Worm (Caenorhabditis elegans) whole organism, late embryonic: Measurements from ENCODE around the gene F44F4.15.
"Not testable (repeated sequence)": the region's sequence is repeated elsewhere in the genome, so short reads cannot be mapped to it uniquely, and the experiment has no call there.

ENCODE experiments used
- C08G9.2 ChIP-seq: sonication (generic microtip); optimal IDR thresholded peaks from 2 replicates; lab custom pipeline; 2016; ENCODE audit warnings: mild to moderate bottlenecking, missing genetic modification characterization, moderate library complexity, missing compliant biosample characterization
- C38D4.7 ChIP-seq: fragments of 200-800 bp; sonication (Bioruptor generic); optimal IDR thresholded peaks from 2 replicates; lab custom pipeline; 2018; ENCODE audit warnings: mild to moderate bottlenecking, missing genetic modification characterization, moderate library complexity, missing compliant biosample characterization
- K02D7.2 ChIP-seq: sonication (generic microtip); optimal IDR thresholded peaks from 2 replicates; lab custom pipeline; 2017; ENCODE audit warnings: mild to moderate bottlenecking, missing genetic modification characterization, missing compliant biosample characterization
- K09A11.1 ChIP-seq: sonication (generic microtip); optimal IDR thresholded peaks from 2 replicates; lab custom pipeline; 2017; ENCODE audit warnings: antibody characterized with exemption, mild to moderate bottlenecking, missing genetic modification characterization, missing compliant biosample characterization; ENCODE audit not compliant: insufficient read depth
- ahr-1 ChIP-seq: sonication (generic microtip); optimal IDR thresholded peaks from 2 replicates; lab custom pipeline; 2016; ENCODE audit warnings: missing genetic modification characterization, missing compliant biosample characterization
- ama-1 ChIP-seq: fragments of 150-350 bp; optimal IDR thresholded peaks from 2 replicates; lab custom pipeline; 2014
- ceh-18 ChIP-seq: sonication (generic microtip); optimal IDR thresholded peaks from 2 replicates; lab custom pipeline; 2016; ENCODE audit warnings: missing genetic modification characterization, missing compliant biosample characterization
- ceh-19 ChIP-seq: fragments of 200-800 bp; sonication (Bioruptor generic); optimal IDR thresholded peaks from 2 replicates; lab custom pipeline; 2018; ENCODE audit warnings: mild to moderate bottlenecking, missing genetic modification characterization, missing compliant biosample characterization
- ceh-30 ChIP-seq: fragments of 150-350 bp; optimal IDR thresholded peaks from 2 replicates; lab custom pipeline; 2014; ENCODE audit warnings: missing biosample characterization, missing genetic modification characterization
- ceh-6 ChIP-seq: fragments of 200-800 bp; sonication (Bioruptor generic); optimal IDR thresholded peaks from 2 replicates; lab custom pipeline; 2018; ENCODE audit warnings: mild to moderate bottlenecking, missing genetic modification characterization, missing compliant biosample characterization
- ceh-9 ChIP-seq: sonication (generic microtip); optimal IDR thresholded peaks from 2 replicates; lab custom pipeline; 2016; ENCODE audit warnings: mild to moderate bottlenecking, missing genetic modification characterization, inconsistent platforms, missing compliant biosample characterization
- dmd-4 ChIP-seq: sonication (generic microtip); optimal IDR thresholded peaks from 2 replicates; lab custom pipeline; 2016; ENCODE audit warnings: borderline replicate concordance, missing genetic modification characterization, missing compliant biosample characterization
- eyg-1 ChIP-seq: sonication (generic microtip); optimal IDR thresholded peaks from 2 replicates; lab custom pipeline; 2016; ENCODE audit warnings: missing genotype, missing genetic modification characterization, missing compliant biosample characterization
- hlh-13 ChIP-seq: fragments of 200-800 bp; sonication (Bioruptor generic); optimal IDR thresholded peaks from 2 replicates; lab custom pipeline; 2018; ENCODE audit warnings: mild to moderate bottlenecking, missing genetic modification characterization, missing compliant biosample characterization
- hlh-30 ChIP-seq: sonication (generic microtip); optimal IDR thresholded peaks from 2 replicates; lab custom pipeline; 2017; ENCODE audit warnings: antibody characterized with exemption, missing genetic modification characterization, missing compliant biosample characterization; ENCODE audit not compliant: insufficient read depth
- hlh-6 ChIP-seq: sonication (generic microtip); optimal IDR thresholded peaks from 2 replicates; lab custom pipeline; 2016; ENCODE audit warnings: missing genotype, missing genetic modification characterization, missing compliant biosample characterization
- lin-11 ChIP-seq: fragments of 200-800 bp; sonication (Bioruptor generic); optimal IDR thresholded peaks from 2 replicates; lab custom pipeline; 2018; ENCODE audit warnings: mild to moderate bottlenecking, missing genetic modification characterization, missing compliant biosample characterization
- nfya-1 ChIP-seq: sonication (generic microtip); optimal IDR thresholded peaks from 2 replicates; lab custom pipeline; 2017; ENCODE audit warnings: missing genetic modification characterization, mild to moderate bottlenecking, missing compliant biosample characterization, antibody characterized with exemption, moderate library complexity
- nhr-11 ChIP-seq: fragments of 150-350 bp; optimal IDR thresholded peaks from 2 replicates; lab custom pipeline; 2014; ENCODE audit warnings: missing biosample characterization, missing genetic modification characterization
- npax-4 ChIP-seq: sonication (generic microtip); optimal IDR thresholded peaks from 2 replicates; lab custom pipeline; 2016; ENCODE audit warnings: missing genetic modification characterization, missing compliant biosample characterization
- odd-2 ChIP-seq: sonication (generic microtip); optimal IDR thresholded peaks from 2 replicates; lab custom pipeline; 2017; ENCODE audit warnings: antibody characterized with exemption, mild to moderate bottlenecking, missing genetic modification characterization, missing compliant biosample characterization
- pag-3 ChIP-seq: sonication (generic microtip); optimal IDR thresholded peaks from 2 replicates; lab custom pipeline; 2016; ENCODE audit warnings: missing compliant biosample characterization, missing genetic modification characterization, borderline replicate concordance
- pha-2 ChIP-seq: sonication (generic microtip); optimal IDR thresholded peaks from 2 replicates; lab custom pipeline; 2017; ENCODE audit warnings: mild to moderate bottlenecking, missing genetic modification characterization, missing compliant biosample characterization
- pqm-1 ChIP-seq: sonication (generic microtip); optimal IDR thresholded peaks from 2 replicates; lab custom pipeline; 2016; ENCODE audit warnings: missing genetic modification characterization, missing compliant biosample characterization
- pros-1 ChIP-seq: fragments of 150-350 bp; optimal IDR thresholded peaks from 2 replicates; lab custom pipeline; 2014; ENCODE audit warnings: missing biosample characterization, missing genetic modification reagents, missing genetic modification characterization
- ref-2 ChIP-seq: sonication (generic microtip); optimal IDR thresholded peaks from 2 replicates; lab custom pipeline; 2016; ENCODE audit warnings: missing genetic modification characterization, missing compliant biosample characterization
- rnt-1 ChIP-seq: sonication (generic microtip); optimal IDR thresholded peaks from 2 replicates; lab custom pipeline; 2016; ENCODE audit warnings: missing genetic modification characterization, missing compliant biosample characterization
- sdc-2 ChIP-seq: sonication (generic microtip); optimal IDR thresholded peaks from 2 replicates; lab custom pipeline; 2016; ENCODE audit warnings: missing genotype, missing genetic modification characterization, missing compliant biosample characterization
- tbx-2 ChIP-seq: sonication (generic microtip); optimal IDR thresholded peaks from 2 replicates; lab custom pipeline; 2016; ENCODE audit warnings: missing genetic modification characterization, missing compliant biosample characterization
- tbx-7 ChIP-seq: sonication (generic microtip); optimal IDR thresholded peaks from 2 replicates; lab custom pipeline; 2016; ENCODE audit warnings: missing genotype, missing genetic modification characterization, missing compliant biosample characterization
- unc-86 ChIP-seq: sonication (generic microtip); optimal IDR thresholded peaks from 2 replicates; lab custom pipeline; 2016; ENCODE audit warnings: missing genetic modification characterization, missing compliant biosample characterization
- ztf-16 ChIP-seq: sonication (generic microtip); optimal IDR thresholded peaks from 2 replicates; lab custom pipeline; 2017; ENCODE audit warnings: missing genetic modification characterization, missing compliant biosample characterization

Gene F44F4.15

DNA sequence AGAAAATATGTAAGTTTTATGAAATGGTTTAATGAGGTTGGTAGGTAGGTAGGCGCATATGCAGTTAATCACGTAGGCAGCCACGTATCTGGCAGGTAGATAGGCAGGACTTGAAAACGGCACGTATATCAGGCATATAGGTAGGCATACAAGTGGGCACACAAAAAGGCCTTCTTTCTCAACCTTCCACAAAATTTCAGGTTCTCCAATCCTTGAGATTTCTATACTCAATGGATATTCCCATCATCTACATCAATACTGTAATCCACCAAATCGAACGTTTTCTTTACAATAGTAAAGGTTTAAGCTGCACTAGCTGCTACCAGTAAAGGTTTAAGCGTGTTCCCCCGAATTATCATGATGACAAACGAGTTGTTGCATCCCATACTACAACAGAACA lies 17.8 kb downstream of the F44F4.15 start:
- TF ChIP-seq ref-2 (no peak), dmd-4 (tag; lab: Kevin White, UChicago) (no peak), sdc-2 (tag; lab: Kevin White, UChicago) (no peak), tbx-7 (tag; lab: Kevin White, UChicago) (no peak)

DNA sequence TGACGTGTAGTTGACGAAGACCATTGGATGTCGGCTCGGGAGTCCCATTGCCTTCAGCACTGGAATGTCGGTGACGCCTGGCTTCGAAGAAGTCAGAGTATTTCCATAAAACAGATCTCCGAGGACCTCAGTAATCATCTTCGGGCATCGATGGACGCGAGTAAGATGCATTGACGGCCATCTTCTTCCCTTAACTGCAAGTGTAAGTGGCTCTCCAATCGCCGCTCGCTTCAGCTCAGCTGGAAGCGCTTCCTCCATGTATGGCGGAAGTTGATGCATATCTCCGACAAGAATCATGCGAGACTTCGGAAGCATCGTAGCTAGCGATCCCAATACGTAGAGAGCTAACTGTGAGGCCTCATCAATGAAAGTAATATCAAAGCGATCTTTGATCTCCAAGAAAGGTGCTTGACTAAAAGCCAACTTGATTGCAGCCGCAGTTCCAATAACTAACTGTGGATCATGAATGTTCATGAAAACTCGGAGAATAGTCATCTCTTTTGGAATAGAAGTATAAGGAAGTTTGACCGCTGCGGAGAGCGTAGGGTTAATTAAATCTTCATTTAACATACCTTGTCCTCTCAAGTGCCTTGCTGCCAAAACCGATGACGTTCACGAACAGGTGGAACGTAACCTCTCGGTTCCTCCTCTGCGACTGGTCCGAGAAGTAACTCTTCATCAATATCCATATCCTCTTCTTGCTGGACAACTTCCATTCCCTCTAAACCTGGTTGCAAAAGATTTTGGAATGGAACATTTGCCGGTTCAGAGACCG lies 19.7 kb downstream of the F44F4.15 start:
- TF ChIP-seq hlh-6 (tag; lab: Kevin White, UChicago) (no peak), pha-2 (tag; lab: Kevin White, UChicago) (no peak), tbx-2 (tag; lab: Kevin White, UChicago) (no peak), ceh-9 (tag; lab: Kevin White, UChicago) (no peak), hlh-30 (no peak), nhr-11 (no peak), pqm-1 (tag; lab: Kevin White, UChicago) (no peak), nfya-1 (tag; lab: Kevin White, UChicago) (no peak), odd-2 (tag; lab: Kevin White, UChicago) (no peak), K02D7.2 (tag; lab: Kevin White, UChicago) (no peak), lin-11 (tag; lab: Kevin White, UChicago) (no peak), unc-86 (tag; lab: Kevin White, UChicago) (no peak), C38D4.7 (GFP tag; lab: Kevin White, UChicago) (no peak), C08G9.2 (no peak), ahr-1 (tag; lab: Kevin White, UChicago) (no peak), pros-1 (tag; lab: Kevin White, UChicago) (no peak), ceh-18 (tag; lab: Kevin White, UChicago) (no peak), eyg-1 (no peak), ceh-6 (GFP tag; lab: Kevin White, UChicago) (no peak)

DNA sequence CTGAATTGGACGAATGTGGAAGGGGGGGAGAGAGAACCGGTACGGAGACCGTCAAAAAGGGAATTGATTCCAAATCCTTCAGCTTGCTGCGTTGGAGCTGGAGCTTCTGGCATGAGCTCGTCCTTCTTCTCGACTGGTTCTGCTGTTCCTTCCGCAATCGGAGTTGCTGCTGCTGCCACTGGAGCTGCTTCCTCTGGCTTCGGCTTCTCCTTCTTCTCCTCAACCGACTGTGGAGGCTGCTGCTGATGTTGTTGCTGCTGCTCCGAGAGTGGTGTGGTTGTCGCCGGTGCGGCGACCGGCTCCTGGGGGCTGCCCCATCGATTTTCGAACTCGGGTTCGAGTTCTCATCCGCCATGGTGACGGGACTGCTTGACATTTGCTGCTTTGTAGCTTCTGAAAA lies 20.3 kb downstream of the F44F4.15 start, which contains the start of gene R03D7.2:
Gene R03D7.2, minus strand, starts transcription at position 399 of the 400 bp plus-strand sequence.
- TF ChIP-seq pag-3 (tag; lab: Kevin White, UChicago), result no peak
- no peak for TF ChIP-seq ceh-18 (tag; lab: Kevin White, UChicago)
- no peak for TF ChIP-seq ama-1 (lab: Kevin White, UChicago)
- TF ChIP-seq hlh-13 (GFP tag; lab: Kevin White, UChicago), result no peak
- TF ChIP-seq eyg-1, result no peak
- no peak for TF ChIP-seq ceh-6 (GFP tag; lab: Kevin White, UChicago)
- no peak for TF ChIP-seq sdc-2 (tag; lab: Kevin White, UChicago)
- no peak for TF ChIP-seq ceh-30 (tag; lab: Kevin White, UChicago)
- no peak for TF ChIP-seq lin-11 (tag; lab: Kevin White, UChicago)
- no peak for TF ChIP-seq C08G9.2

DNA sequence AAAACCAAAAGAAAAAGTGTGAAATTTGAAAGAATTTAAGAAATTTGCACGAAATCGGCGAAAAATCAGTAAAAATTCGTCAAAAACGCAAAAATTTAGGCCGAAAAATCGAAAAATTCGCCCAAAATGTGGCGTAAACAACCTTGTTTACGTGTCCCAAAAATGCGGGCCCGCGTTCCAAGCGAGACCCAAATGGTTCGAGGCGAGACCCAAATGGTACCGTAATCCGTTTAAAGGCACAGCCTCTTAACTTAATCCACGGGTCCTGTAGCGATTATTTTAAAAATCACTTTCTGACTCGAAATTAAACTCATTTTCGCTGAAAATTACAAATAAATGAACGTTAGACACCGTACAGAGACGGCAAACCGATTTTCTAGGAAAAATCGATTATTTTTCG lies 20.9 kb downstream of the F44F4.15 start:
- no peak for TF ChIP-seq ceh-9 (tag; lab: Kevin White, UChicago)
- no peak for TF ChIP-seq C08G9.2

DNA sequence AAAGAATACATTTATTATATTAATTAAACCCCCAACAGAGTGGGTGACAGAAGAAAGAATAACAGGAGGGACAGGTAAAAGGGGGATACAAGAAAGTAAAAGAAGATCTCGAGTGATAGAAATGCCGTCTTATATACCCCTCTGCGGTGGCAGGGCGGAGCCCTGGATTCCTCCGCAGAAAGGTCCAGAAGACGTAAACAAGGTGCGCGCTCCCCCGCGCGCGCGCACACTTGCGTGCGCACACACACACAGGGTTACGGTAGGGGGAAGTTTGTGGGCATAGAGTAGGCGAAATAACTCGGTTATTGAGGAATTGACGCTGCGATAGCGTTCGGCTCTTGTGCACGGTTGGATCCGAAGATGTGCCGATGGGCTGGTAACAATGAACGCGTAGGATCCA lies 27.5 kb downstream of the F44F4.15 start, which contains the start of gene R03D7.15:
Gene R03D7.15, plus strand, starts transcription at position 299 of the 400 bp plus-strand sequence.
- not testable (repeated sequence) for TF ChIP-seq ztf-16; rnt-1; K09A11.1 (tag; lab: Kevin White, UChicago)

DNA sequence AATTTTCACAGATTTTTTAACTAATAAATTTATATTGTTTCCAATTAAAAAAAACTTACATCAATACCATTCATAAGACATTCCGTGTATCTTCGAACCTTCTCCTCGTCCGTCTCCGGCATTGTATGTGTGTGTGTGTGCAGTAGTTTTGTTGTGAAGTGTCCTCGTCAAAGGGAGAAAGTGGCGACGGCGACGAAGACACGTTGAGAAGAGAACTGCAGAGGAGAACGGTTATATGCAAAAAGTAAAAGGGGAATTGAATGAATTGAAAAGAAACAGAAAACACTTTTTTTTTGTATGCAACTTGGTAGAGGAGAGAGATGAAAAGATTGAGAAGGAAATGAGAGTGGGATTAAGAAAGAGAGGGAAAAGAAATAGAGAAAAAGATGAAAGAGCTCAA lies 31.0 kb downstream of the F44F4.15 start:
- TF ChIP-seq npax-4 (tag; lab: Kevin White, UChicago) (no peak), ref-2 (peak; percentile 6), ceh-19 (GFP tag; lab: Kevin White, UChicago) (no peak)
